2 fruit fly cellular contexts compared by ENCODE assay signal in the genomic region with DNA sequence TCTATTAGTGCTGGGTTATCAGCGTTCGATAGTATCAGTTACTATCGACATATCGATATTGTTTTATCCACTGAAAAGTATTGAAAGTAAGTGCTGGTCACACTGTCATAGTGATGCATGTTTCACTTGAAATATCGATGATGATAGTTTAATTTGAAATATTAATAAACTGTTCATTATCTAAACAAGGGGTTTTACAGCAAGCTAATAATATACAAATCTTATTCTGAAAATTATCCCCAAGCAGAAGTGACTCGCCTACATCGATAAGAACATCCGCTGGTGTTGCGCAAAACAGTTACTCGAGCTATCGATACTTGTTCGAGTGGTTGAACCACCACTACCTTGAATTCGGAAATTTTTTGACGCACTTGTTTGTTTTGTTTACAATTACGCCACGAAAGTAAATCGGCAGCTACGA.
TF ChIP-seq lines count a peak whose summit lies in the region.

A gene (minus strand): TSS at position 10 of the 421 bp plus-strand sequence.
A gene (plus strand): TSS at position 333 of the 421 bp plus-strand sequence.
A gene (plus strand): TSS at position 333 of the 421 bp plus-strand sequence.

TF ChIP-seq in whole organism, embryonic, 481 proteins besides CTCF, POLR2A, EP300 and RAD21 (continued from another document and continues in another):
- TF ChIP-seq Hmx (GFP tag; optimal IDR thresholded peaks at IDR 0.05; lab: Kevin White, UChicago), result peak; percentile 19
- no peak for TF ChIP-seq crol (GFP tag; IDR thresholded peaks at IDR 0.05; lab: Robert Waterston, UW)
- no peak for TF ChIP-seq Dip2 (GFP tag; IDR thresholded peaks at IDR 0.05; lab: Robert Waterston, UW)
- TF ChIP-seq Hr51 (GFP tag; optimal IDR thresholded peaks at IDR 0.05; lab: Kevin White, UChicago), result peak in 1 of 2 experiments; percentile 55
- TF ChIP-seq CG8359 (GFP tag; optimal IDR thresholded peaks at IDR 0.05; lab: Kevin White, UChicago; ENCODE audit: borderline replicate concordance), result no peak
- TF ChIP-seq Chrac-16 (GFP tag; optimal IDR thresholded peaks at IDR 0.05; lab: Kevin White, UChicago), result peak; percentile 81
- TF ChIP-seq CG6765 (GFP tag; optimal IDR thresholded peaks at IDR 0.05; lab: Kevin White, UChicago), result no peak
- peak; percentile 68 for TF ChIP-seq lab (GFP tag; optimal IDR thresholded peaks at IDR 0.05; lab: Kevin White, UChicago)
- TF ChIP-seq Fer1 (GFP tag; optimal IDR thresholded peaks at IDR 0.05; lab: Kevin White, UChicago), result peak; percentile 56
- no peak for TF ChIP-seq pan (optimal IDR thresholded peaks at IDR 0.05; lab: Kevin White, UChicago)
- TF ChIP-seq pan (GFP tag; optimal IDR thresholded peaks at IDR 0.05 in 1 of 2, IDR thresholded peaks at IDR 0.05 in 1 of 2), result peak in 1 of 2 experiments; percentile 54
- peak; percentile 82 for TF ChIP-seq CG2116 (GFP tag; optimal IDR thresholded peaks at IDR 0.05; lab: Kevin White, UChicago)
- peak; percentile 50; the same call in 1 of the 2 replicates for TF ChIP-seq CG14441 (GFP tag; IDR thresholded peaks at IDR 0.05; lab: Robert Waterston, UW)
- TF ChIP-seq CG31224 (GFP tag; IDR thresholded peaks at IDR 0.05; lab: Robert Waterston, UW), result peak; percentile 53; the same call in 1 of the 2 replicates
- no peak for TF ChIP-seq ken (GFP tag; IDR thresholded peaks at IDR 0.05; lab: Robert Waterston, UW)
- no peak for TF ChIP-seq p53 (GFP tag; optimal IDR thresholded peaks at IDR 0.05; lab: Kevin White, UChicago)
- peak; percentile 68 for TF ChIP-seq CG8290 (GFP tag; optimal IDR thresholded peaks at IDR 0.05; lab: Kevin White, UChicago)
- TF ChIP-seq CG8290 (tag; optimal IDR thresholded peaks at IDR 0.05; lab: Kevin White, UChicago), result no peak
- TF ChIP-seq CG6654 (GFP tag; optimal IDR thresholded peaks at IDR 0.05; lab: Kevin White, UChicago), result no peak
- TF ChIP-seq slp2 (GFP tag; optimal IDR thresholded peaks at IDR 0.05; lab: Kevin White, UChicago), result peak; percentile 66
- no peak for TF ChIP-seq CG32767 (GFP tag; IDR thresholded peaks at IDR 0.05; lab: Robert Waterston, UW)
- TF ChIP-seq jumu (GFP tag; optimal IDR thresholded peaks at IDR 0.05; lab: Kevin White, UChicago), result peak; percentile 65
- TF ChIP-seq CrebB (tag; optimal IDR thresholded peaks at IDR 0.05; lab: Kevin White, UChicago), result peak; percentile 21
- TF ChIP-seq bsh (GFP tag; optimal IDR thresholded peaks at IDR 0.05; lab: Kevin White, UChicago), result peak in 1 of 2 experiments; percentile 43
- peak; percentile 81 for TF ChIP-seq sug (tag; optimal IDR thresholded peaks at IDR 0.05; lab: Kevin White, UChicago)
- TF ChIP-seq lov (optimal IDR thresholded peaks at IDR 0.05; lab: Kevin White, UChicago), result no peak
- 0 out of 3 replicates have a peak, but pooled peaks have one; percentile 9 for TF ChIP-seq lov (GFP tag; IDR thresholded peaks at IDR 0.05; lab: Robert Waterston, UW)
- TF ChIP-seq NC2β (GFP tag; optimal IDR thresholded peaks at IDR 0.05; lab: Kevin White, UChicago), result peak; percentile 63
- TF ChIP-seq Ets65A (GFP tag; lab: Kevin White, UChicago), result peak; percentile 96
- peak; percentile 48 for TF ChIP-seq Dip3 (GFP tag; optimal IDR thresholded peaks at IDR 0.05; lab: Kevin White, UChicago)
- no peak for TF ChIP-seq CG10431 (GFP tag; optimal IDR thresholded peaks at IDR 0.05; lab: Kevin White, UChicago)
- no peak for TF ChIP-seq chm (GFP tag; IDR thresholded peaks at IDR 0.05; lab: Robert Waterston, UW)
- TF ChIP-seq CG34376 (GFP tag; optimal IDR thresholded peaks at IDR 0.05; lab: Kevin White, UChicago), result peak; percentile 53
- TF ChIP-seq dm (GFP tag; optimal IDR thresholded peaks at IDR 0.05; lab: Kevin White, UChicago), result peak; percentile 65
- TF ChIP-seq CG17802 (tag; optimal IDR thresholded peaks at IDR 0.05; lab: Kevin White, UChicago), result peak; percentile 18
- peak; percentile 86 for TF ChIP-seq CG12659 (GFP tag; optimal IDR thresholded peaks at IDR 0.05; lab: Kevin White, UChicago)
- no peak for TF ChIP-seq CG6813 (GFP tag; optimal IDR thresholded peaks at IDR 0.05; lab: Kevin White, UChicago)
- TF ChIP-seq ttk (GFP tag; IDR thresholded peaks at IDR 0.05; lab: Robert Waterston, UW), result peak; percentile 55; the same call in 1 of the 2 replicates
- peak; percentile 100 for TF ChIP-seq BEAF-32 (GFP tag; optimal IDR thresholded peaks at IDR 0.05; lab: Kevin White, UChicago)
- TF ChIP-seq kay (GFP tag; optimal IDR thresholded peaks at IDR 0.05; lab: Kevin White, UChicago), result peak; percentile 62
- TF ChIP-seq TFAM (GFP tag; optimal IDR thresholded peaks at IDR 0.05; lab: Kevin White, UChicago), result no peak
- no peak for TF ChIP-seq peb (GFP tag; IDR thresholded peaks at IDR 0.05; lab: Robert Waterston, UW)
- no peak for TF ChIP-seq Taf1 (GFP tag; IDR thresholded peaks at IDR 0.05; lab: Robert Waterston, UW)
- TF ChIP-seq CG6175 (GFP tag; IDR thresholded peaks at IDR 0.05; lab: Robert Waterston, UW), result no peak
- peak; percentile 68 for TF ChIP-seq CG15696 (tag; optimal IDR thresholded peaks at IDR 0.05; lab: Kevin White, UChicago)
- peak; percentile 68 for TF ChIP-seq tin (GFP tag; optimal IDR thresholded peaks at IDR 0.05; lab: Kevin White, UChicago)
- TF ChIP-seq gt (GFP tag; IDR thresholded peaks at IDR 0.05; lab: Robert Waterston, UW), result no peak
- TF ChIP-seq zfh2 (GFP tag; optimal IDR thresholded peaks at IDR 0.05; lab: Kevin White, UChicago), result peak; percentile 83
- peak; percentile 97 for TF ChIP-seq Bgb (GFP tag; IDR thresholded peaks at IDR 0.05; lab: Robert Waterston, UW; ENCODE audit: partially characterized antibody)
- TF ChIP-seq ro (GFP tag; IDR thresholded peaks at IDR 0.05; lab: Robert Waterston, UW), result no peak
- peak; percentile 78 for TF ChIP-seq B-H2 (GFP tag; optimal IDR thresholded peaks at IDR 0.05; lab: Kevin White, UChicago)
- TF ChIP-seq CG9817 (tag; optimal IDR thresholded peaks at IDR 0.05; lab: Kevin White, UChicago), result peak; percentile 79
- peak; percentile 45 for TF ChIP-seq Atf3 (GFP tag; optimal IDR thresholded peaks at IDR 0.05; lab: Kevin White, UChicago)
- TF ChIP-seq gcm (GFP tag; optimal IDR thresholded peaks at IDR 0.05; lab: Kevin White, UChicago), result peak; percentile 50
- TF ChIP-seq CG13287 (GFP tag; IDR thresholded peaks at IDR 0.05; lab: Robert Waterston, UW; ENCODE audit: partially characterized antibody), result peak; percentile 97
- peak; percentile 79 for TF ChIP-seq CG9797 (GFP tag; optimal IDR thresholded peaks at IDR 0.05; lab: Kevin White, UChicago)
- no peak for TF ChIP-seq hkb (optimal IDR thresholded peaks at IDR 0.05; lab: Kevin White, UChicago)
- TF ChIP-seq hkb (GFP tag; IDR thresholded peaks at IDR 0.05; lab: Robert Waterston, UW), result no peak
- peak; percentile 78 for TF ChIP-seq mam (GFP tag; optimal IDR thresholded peaks at IDR 0.05; lab: Kevin White, UChicago)
- TF ChIP-seq dan (GFP tag; IDR thresholded peaks at IDR 0.05; lab: Robert Waterston, UW), result no peak
- no peak for TF ChIP-seq disco-r (GFP tag; optimal IDR thresholded peaks at IDR 0.05; lab: Kevin White, UChicago)
- peak; percentile 72 for TF ChIP-seq CG12155 (GFP tag; optimal IDR thresholded peaks at IDR 0.05; lab: Kevin White, UChicago)
- no peak for TF ChIP-seq CG5180 (GFP tag; optimal IDR thresholded peaks at IDR 0.05; lab: Kevin White, UChicago)

TF ChIP-seq in whole organism, prepupa, 60 proteins besides CTCF, POLR2A, EP300 and RAD21 (continued from another document):
- TF ChIP-seq CG1621 (tag; optimal IDR thresholded peaks at IDR 0.05; lab: Kevin White, UChicago) (no peak), CG6808 (GFP tag; optimal IDR thresholded peaks at IDR 0.05; lab: Kevin White, UChicago) (no peak), Lpt (GFP tag; optimal IDR thresholded peaks at IDR 0.05; lab: Kevin White, UChicago) (no peak), CG10669 (GFP tag; optimal IDR thresholded peaks at IDR 0.05; lab: Kevin White, UChicago) (no peak), CG11902 (GFP tag; optimal IDR thresholded peaks at IDR 0.05; lab: Kevin White, UChicago) (peak; percentile 45), OdsH (GFP tag; optimal IDR thresholded peaks at IDR 0.05; lab: Kevin White, UChicago) (peak; percentile 57), Ets21C (GFP tag; optimal IDR thresholded peaks at IDR 0.05; lab: Kevin White, UChicago) (peak; percentile 65), Smox (GFP tag; optimal IDR thresholded peaks at IDR 0.05; lab: Kevin White, UChicago) (no peak), Eip78C (GFP tag; lab: Kevin White, UChicago) (peak; percentile 87), net (GFP tag; optimal IDR thresholded peaks at IDR 0.05; lab: Kevin White, UChicago) (no peak), Eip93F (GFP tag; optimal IDR thresholded peaks at IDR 0.05; lab: Kevin White, UChicago) (no peak)
TF ChIP-seq in whole organism, prepupa: peak in this region for 28.
